Fruit fly (Drosophila melanogaster): ENCODE measurements around the gene Stip1.

DNA sequence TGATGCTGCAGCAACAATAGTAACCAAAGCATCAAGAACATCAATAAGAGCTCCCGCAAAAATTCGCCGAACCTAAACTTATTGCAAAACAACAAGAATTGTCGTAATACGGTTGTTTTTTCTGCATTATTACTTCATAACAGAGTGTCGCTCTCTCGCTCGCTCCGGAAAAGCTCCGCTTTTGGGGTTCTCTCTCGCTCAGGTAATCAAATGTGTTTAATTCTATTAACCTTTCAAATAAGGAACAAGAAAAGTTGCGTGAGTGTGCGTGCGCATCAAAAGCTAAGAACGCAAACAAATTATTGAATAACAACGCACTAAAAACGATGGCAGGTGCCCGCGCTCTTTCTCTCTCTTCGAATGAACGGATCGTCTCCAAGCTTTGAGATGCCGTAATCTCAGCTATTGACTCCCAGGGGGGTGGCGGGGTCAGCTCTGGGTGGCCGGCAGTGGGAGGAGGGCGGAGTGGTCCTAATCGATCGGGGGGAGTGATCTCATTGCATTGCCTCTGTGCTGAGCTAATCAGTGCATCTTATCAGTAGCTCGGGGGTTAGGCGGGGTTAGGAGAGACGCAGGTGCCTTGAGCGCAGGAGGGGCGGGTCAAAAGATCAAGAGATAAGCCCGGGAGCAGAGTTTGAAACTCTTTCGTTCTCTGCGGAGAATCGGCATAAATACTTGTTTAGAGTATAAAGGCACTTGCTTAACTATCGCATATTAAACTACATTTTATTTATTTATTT lies 11.4 kb downstream of the Stip1 start:
- TF ChIP-seq CG8478 (optimal IDR thresholded peaks at IDR 0.05) (no peak), usp (GFP tag; optimal IDR thresholded peaks at IDR 0.05) (no peak)

Data from whole organism.